Fruit fly (Drosophila melanogaster) whole organism, embryonic: ENCODE results near the gene SCCRO4.

ENCODE experiments used
- Abd-B ChIP-seq: fragments of 200-800 bp; sonication (Bioruptor generic); optimal IDR thresholded peaks from 2 replicates; lab custom pipeline; 2018; ENCODE audit warnings: missing biosample characterization, mild to moderate bottlenecking, missing genetic modification characterization, moderate library complexity
- Bgb ChIP-seq: fragments of 200-800 bp; sonication (Bioruptor generic); IDR thresholded peaks from 2 replicates; pipeline ENCODE4 v1.3.6; 2022; ENCODE audit warnings: missing biosample characterization, missing genetic modification characterization; ENCODE audit not compliant: partially characterized antibody
- CG1024 ChIP-seq: fragments of 200-800 bp; sonication (Bioruptor generic); IDR thresholded peaks from 2 replicates; pipeline ENCODE4 v1.3.6; 2022; ENCODE audit warnings: missing biosample characterization, missing genetic modification characterization
- CG12155 ChIP-seq: fragments of 200-800 bp; sonication (Bioruptor generic); optimal IDR thresholded peaks from 3 replicates; lab custom pipeline; 2016; ENCODE audit warnings: missing biosample characterization, missing genetic modification characterization
- CG1233 ChIP-seq: fragments of 200-800 bp; sonication (Bioruptor generic); optimal IDR thresholded peaks from 4 replicates; lab custom pipeline; 2018; ENCODE audit warnings: missing biosample characterization, mild to moderate bottlenecking, missing genetic modification characterization
- CG13287 ChIP-seq: fragments of 200-800 bp; sonication (Bioruptor generic); IDR thresholded peaks from 2 replicates; pipeline ENCODE4 v1.3.6; 2022; ENCODE audit warnings: missing biosample characterization, missing genetic modification characterization; ENCODE audit not compliant: partially characterized antibody
- CG14441 ChIP-seq: fragments of 200-800 bp; sonication (Bioruptor generic); IDR thresholded peaks from 2 replicates; pipeline ENCODE4 v1.3.6; 2022; ENCODE audit warnings: missing biosample characterization, missing genetic modification characterization
- CG14667 ChIP-seq: fragments of 200-800 bp; sonication (Bioruptor generic); IDR thresholded peaks from 2 replicates; pipeline ENCODE4 v1.3.6; 2022; ENCODE audit warnings: missing biosample characterization, missing genetic modification characterization
- CG14710 ChIP-seq: fragments of 200-800 bp; sonication (Bioruptor generic); optimal IDR thresholded peaks from 3 replicates; lab custom pipeline; 2019; ENCODE audit warnings: missing biosample characterization, mild to moderate bottlenecking, missing genetic modification characterization, moderate library complexity
- CG15479 ChIP-seq: fragments of 200-800 bp; sonication (Bioruptor generic); optimal IDR thresholded peaks from 3 replicates; lab custom pipeline; 2019; ENCODE audit warnings: missing biosample characterization, mild to moderate bottlenecking, missing genetic modification characterization, moderate library complexity
- CG2120 ChIP-seq: fragments of 200-800 bp; sonication (Bioruptor generic); optimal IDR thresholded peaks from 3 replicates; lab custom pipeline; 2016; ENCODE audit warnings: missing biosample characterization, missing genetic modification characterization
- CG2889 ChIP-seq: fragments of 200-800 bp; sonication (Bioruptor generic); IDR thresholded peaks from 3 replicates; pipeline ENCODE4 v1.3.6; 2022; ENCODE audit warnings: missing biosample characterization, missing genetic modification characterization
- CG31441 ChIP-seq: fragments of 200-800 bp; sonication (Bioruptor generic); IDR thresholded peaks from 2 replicates; pipeline ENCODE4 v1.3.6; 2022; ENCODE audit warnings: missing biosample characterization, missing genetic modification characterization
- CG33213 ChIP-seq: fragments of 200-800 bp; sonication (Bioruptor generic); optimal IDR thresholded peaks from 3 replicates; lab custom pipeline; 2016; ENCODE audit warnings: missing biosample characterization, missing genetic modification characterization
- CG34224 ChIP-seq: fragments of 200-800 bp; sonication (Bioruptor generic); IDR thresholded peaks from 3 replicates; pipeline ENCODE4 v1.3.6; 2022; ENCODE audit warnings: missing biosample characterization, missing genetic modification characterization; ENCODE audit not compliant: partially characterized antibody
- CG34376 ChIP-seq: fragments of 200-800 bp; sonication (Bioruptor generic); optimal IDR thresholded peaks from 2 replicates; lab custom pipeline; 2018; ENCODE audit warnings: missing biosample characterization, mild to moderate bottlenecking, missing genetic modification characterization
- CG3838 ChIP-seq: fragments of 200-800 bp; sonication (Bioruptor generic); optimal IDR thresholded peaks from 3 replicates; lab custom pipeline; 2016; ENCODE audit warnings: missing biosample characterization, missing genetic modification characterization
- CG5953 ChIP-seq: fragments of 200-800 bp; sonication (Bioruptor generic); IDR thresholded peaks from 2 replicates; pipeline ENCODE4 v1.3.6; 2022; ENCODE audit warnings: missing biosample characterization, missing genetic modification characterization
- CG8478 ChIP-seq: fragments of >200 bp; optimal IDR thresholded peaks from 2 replicates; lab custom pipeline; 2018
- Dll ChIP-seq: fragments of 200-800 bp; sonication (Bioruptor generic); IDR thresholded peaks from 4 replicates; pipeline ENCODE4 v1.3.6; 2022; ENCODE audit warnings: missing biosample characterization, missing genetic modification characterization; ENCODE audit not compliant: partially characterized antibody
- Ets65A ChIP-seq: fragments of 200-800 bp; sonication (Bioruptor generic); peaks from one replicate; lab custom pipeline; 2016; ENCODE audit warnings: missing biosample characterization, missing genetic modification characterization
- Fer2 ChIP-seq: fragments of 200-800 bp; sonication (Bioruptor generic); optimal IDR thresholded peaks from 2 replicates; lab custom pipeline; 2018; ENCODE audit warnings: missing biosample characterization, mild to moderate bottlenecking, missing genetic modification characterization, moderate library complexity
- GATAe ChIP-seq: fragments of 200-800 bp; sonication (Bioruptor generic); conservative IDR thresholded peaks from 2 replicates; pipeline ENCODE4 v1.3.6; 2022; ENCODE audit warnings: missing biosample characterization, missing genetic modification characterization
- HLH3B ChIP-seq: fragments of 200-800 bp; sonication (Bioruptor generic); IDR thresholded peaks from 2 replicates; pipeline ENCODE4 v1.3.6; 2022; ENCODE audit warnings: missing biosample characterization, missing genetic modification characterization
- Nf-YC ChIP-seq: fragments of 200-800 bp; optimal IDR thresholded peaks from 3 replicates; lab custom pipeline; 2019; ENCODE audit warnings: missing biosample characterization, mild to moderate bottlenecking, missing genetic modification characterization, moderate library complexity
- PHDP ChIP-seq: fragments of 200-800 bp; sonication (Bioruptor generic); optimal IDR thresholded peaks from 3 replicates; lab custom pipeline; 2018; ENCODE audit warnings: missing biosample characterization, mild to moderate bottlenecking, missing genetic modification characterization, moderate library complexity
- Pdp1 ChIP-seq, 2 experiments: fragments of 200-800 bp; sonication (Bioruptor generic); optimal IDR thresholded peaks; 3 replicates each; lab custom pipeline; 2016; ENCODE audit warnings: missing biosample characterization in 2 of 2, missing genetic modification characterization in 2 of 2, mild to moderate bottlenecking in 1 of 2, moderate library complexity in 1 of 2
- Rfx ChIP-seq: fragments of 200-800 bp; sonication (Bioruptor generic); IDR thresholded peaks from 2 replicates; pipeline ENCODE4 v1.3.6; 2022; ENCODE audit warnings: missing biosample characterization, missing genetic modification characterization
- Rx ChIP-seq: fragments of 200-800 bp; sonication (Bioruptor generic); IDR thresholded peaks from 2 replicates; pipeline ENCODE4 v1.3.6; 2022; ENCODE audit warnings: missing biosample characterization, missing genetic modification characterization
- Trl ChIP-seq, 3 experiments: fragments of >200 bp in 2 of 3; fragments of 200-800 bp in 1 of 3; sonication (Bioruptor generic) in 1 of 3; optimal IDR thresholded peaks; 2 replicates in 1 of 3; 3 replicates in 2 of 3; lab custom pipeline; 2016 to 2017; ENCODE audit warnings: missing biosample characterization in 1 of 3, missing genetic modification characterization in 1 of 3
- Vsx1 ChIP-seq: fragments of 200-800 bp; sonication (Bioruptor generic); optimal IDR thresholded peaks from 2 replicates; lab custom pipeline; 2017; ENCODE audit warnings: missing biosample characterization, mild to moderate bottlenecking, missing genetic modification characterization, missing genetic modification reagents
- YL-1 ChIP-seq: fragments of 200-800 bp; sonication (Bioruptor generic); optimal IDR thresholded peaks from 3 replicates; lab custom pipeline; 2017; ENCODE audit warnings: missing biosample characterization, mild to moderate bottlenecking, missing genetic modification characterization
- amos ChIP-seq: fragments of 200-800 bp; sonication (Bioruptor generic); IDR thresholded peaks from 2 replicates; pipeline ENCODE4 v1.3.6; 2022; ENCODE audit warnings: missing biosample characterization, missing genetic modification characterization; ENCODE audit not compliant: partially characterized antibody
- bbx ChIP-seq: fragments of 200-800 bp; sonication (Bioruptor generic); IDR thresholded peaks from 2 replicates; pipeline ENCODE4 v1.3.6; 2022; ENCODE audit warnings: missing biosample characterization, missing genetic modification characterization; ENCODE audit not compliant: partially characterized antibody
- cg ChIP-seq: fragments of 200-800 bp; sonication (Bioruptor generic); optimal IDR thresholded peaks from 3 replicates; lab custom pipeline; 2019; ENCODE audit warnings: missing biosample characterization, mild to moderate bottlenecking, missing genetic modification characterization, moderate library complexity
- chinmo ChIP-seq: fragments of 200-800 bp; sonication (Bioruptor generic); IDR thresholded peaks from 4 replicates; pipeline ENCODE4 v1.3.6; 2022; ENCODE audit warnings: missing biosample characterization, missing genetic modification characterization; ENCODE audit not compliant: partially characterized antibody
- cwo ChIP-seq: fragments of 200-800 bp; sonication (Bioruptor generic); optimal IDR thresholded peaks from 3 replicates; lab custom pipeline; 2017; ENCODE audit warnings: missing biosample characterization, missing genetic modification characterization, mild to moderate bottlenecking, moderate library complexity, missing genetic modification reagents
- dan ChIP-seq: fragments of 200-800 bp; sonication (Bioruptor generic); IDR thresholded peaks from 2 replicates; pipeline ENCODE4 v1.3.6; 2022; ENCODE audit warnings: missing biosample characterization, missing genetic modification characterization
- insv ChIP-seq, 2 experiments: fragments of 200-800 bp; sonication (Bioruptor generic); optimal IDR thresholded peaks; 3 replicates each; lab custom pipeline; 2016 to 2018; ENCODE audit warnings: missing biosample characterization in 2 of 2, missing genetic modification characterization in 2 of 2
- odd ChIP-seq: fragments of 200-800 bp; sonication (Bioruptor generic); optimal IDR thresholded peaks from 2 replicates; lab custom pipeline; 2017; ENCODE audit warnings: missing biosample characterization, mild to moderate bottlenecking, missing genetic modification characterization
- slp2 ChIP-seq: fragments of 200-800 bp; sonication (Bioruptor generic); optimal IDR thresholded peaks from 2 replicates; lab custom pipeline; 2016; ENCODE audit warnings: missing biosample characterization, missing genetic modification characterization
- trem ChIP-seq: fragments of 200-800 bp; optimal IDR thresholded peaks from 3 replicates; lab custom pipeline; 2019; ENCODE audit warnings: missing biosample characterization, mild to moderate bottlenecking, missing genetic modification characterization, moderate library complexity
- yki ChIP-seq: fragments of >200 bp; optimal IDR thresholded peaks from 3 replicates; lab custom pipeline; 2018
- z ChIP-seq: fragments of 200-800 bp; sonication (Bioruptor generic); IDR thresholded peaks from 3 replicates; pipeline ENCODE4 v1.3.6; 2022; ENCODE audit warnings: missing biosample characterization, missing genetic modification characterization

Gene SCCRO4

DNA sequence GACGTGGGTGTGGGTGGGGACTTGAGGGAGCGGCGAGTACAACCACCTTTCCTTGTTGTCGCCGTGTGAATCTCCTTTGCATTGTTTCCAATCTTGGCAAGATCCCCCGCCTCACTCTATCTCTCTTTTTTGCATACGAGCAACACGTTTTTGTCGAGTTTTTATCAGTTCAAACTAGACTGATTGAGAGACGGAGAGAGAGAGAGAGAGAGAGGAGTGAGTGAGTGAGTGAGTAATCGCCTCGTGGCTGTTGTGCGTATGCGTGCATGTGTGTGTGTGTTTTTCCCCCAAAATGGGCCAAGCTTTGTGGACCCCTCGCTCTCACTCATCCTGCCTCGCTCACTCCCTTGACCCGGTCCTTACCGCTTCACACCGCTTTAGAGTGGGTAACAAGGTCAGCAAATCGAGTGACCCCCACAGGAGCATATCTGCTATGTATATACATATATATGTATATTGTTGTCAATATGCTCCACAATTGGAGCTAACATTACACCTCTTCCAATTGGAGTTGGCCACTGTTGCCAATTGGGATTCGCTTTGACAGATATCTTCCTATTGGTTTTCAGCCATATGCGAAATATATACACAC lies 50.2 kb downstream of the SCCRO4 start (continued):
- TF ChIP-seq CG13287 (GFP tag; lab: Robert Waterston, UW): peak; percentile 56
- TF ChIP-seq amos (GFP tag; lab: Robert Waterston, UW): peak; percentile 11; the same call in 1 of the 2 replicates
- peak; percentile 93 for TF ChIP-seq z
- TF ChIP-seq Dll (GFP tag; lab: Robert Waterston, UW): peak; percentile 33; the same call in 2 of the 4 replicates
- peak; percentile 51; the same call in 1 of the 3 replicates for TF ChIP-seq CG34224 (GFP tag; lab: Robert Waterston, UW)
- peak; percentile 65 for TF ChIP-seq Nf-YC (tag; lab: Kevin White, UChicago)
- TF ChIP-seq CG1233 (GFP tag; lab: Kevin White, UChicago): no peak
- TF ChIP-seq yki (lab: Kevin White, UChicago): peak; percentile 48
- peak; percentile 33 to 89 for TF ChIP-seq insv (GFP tag; optimal IDR thresholded peaks at IDR 0.05; lab: Kevin White, UChicago)
- peak; percentile 68; the same call in 1 of the 4 replicates for TF ChIP-seq chinmo (GFP tag; lab: Robert Waterston, UW)
- peak; percentile 26 for TF ChIP-seq CG34376 (GFP tag; lab: Kevin White, UChicago)
- TF ChIP-seq cwo (GFP tag; lab: Kevin White, UChicago): peak; percentile 73
- peak; percentile 41 for TF ChIP-seq CG8478 (lab: Kevin White, UChicago)
- peak; percentile 75 for TF ChIP-seq cg (GFP tag; lab: Kevin White, UChicago)
- no peak for TF ChIP-seq CG14667 (GFP tag; lab: Robert Waterston, UW)
- TF ChIP-seq Ets65A (GFP tag; lab: Kevin White, UChicago): no peak
- peak; percentile 53 for TF ChIP-seq YL-1

DNA sequence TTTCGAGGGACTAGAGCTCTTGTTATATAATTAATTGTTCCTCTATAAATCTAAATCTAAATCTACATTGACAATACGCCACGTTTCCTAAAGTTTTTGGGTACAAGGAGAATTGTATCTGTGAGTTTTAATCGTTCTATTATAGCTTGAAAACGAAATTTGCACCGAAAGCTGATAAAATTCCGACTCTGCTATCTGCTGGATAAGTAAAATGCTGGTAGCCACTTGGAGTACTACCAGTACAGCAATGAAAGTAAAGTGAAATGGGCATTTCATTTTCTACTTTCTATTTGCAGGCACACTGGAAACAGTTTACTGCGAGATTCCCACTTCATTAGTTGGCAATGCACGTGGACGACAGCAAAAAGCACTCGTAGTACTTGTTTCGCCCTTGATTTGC lies 53.9 kb downstream of the SCCRO4 start, which contains the start of gene CG5618:
Gene CG5618 (plus strand): TSS at position 301 of the 400 bp plus-strand sequence.
- TF ChIP-seq CG33213 (GFP tag; lab: Kevin White, UChicago): no peak
- peak in 1 of 2 experiments; percentile 59 for TF ChIP-seq Pdp1 (GFP tag; optimal IDR thresholded peaks at IDR 0.05; lab: Kevin White, UChicago)

DNA sequence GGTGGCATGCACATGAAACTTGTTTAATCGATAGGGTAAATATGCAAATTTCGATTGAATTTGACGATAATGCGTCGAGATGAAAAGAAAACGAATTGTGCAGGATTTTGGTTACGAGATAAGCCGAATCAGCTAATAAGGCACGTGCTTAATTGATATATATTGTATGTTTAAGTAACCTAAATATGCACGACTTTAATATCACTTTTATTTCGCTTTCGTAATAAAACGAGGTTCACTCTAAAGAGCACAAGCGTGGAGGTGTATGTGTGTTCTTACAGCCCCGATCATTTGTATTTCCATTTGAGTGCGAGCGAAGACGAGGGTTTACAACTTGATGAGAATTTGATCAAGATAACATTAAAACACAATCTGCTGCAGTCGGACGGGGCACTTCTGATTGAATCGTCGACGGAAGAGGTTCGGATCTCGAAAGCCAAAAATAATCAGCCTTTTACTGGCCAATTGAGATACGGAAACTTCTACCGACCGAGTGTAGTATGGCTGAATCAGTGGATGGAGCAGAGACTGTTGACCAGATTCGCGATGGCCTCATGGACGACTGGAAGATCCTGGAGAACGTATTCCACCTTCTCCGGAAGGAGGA lies 54.6 kb downstream of the SCCRO4 start:
- TF ChIP-seq CG3838: no peak
- TF ChIP-seq Fer2 (tag; lab: Kevin White, UChicago): no peak
- no peak for TF ChIP-seq trem (tag; lab: Kevin White, UChicago)
- no peak for TF ChIP-seq CG14710 (tag; lab: Kevin White, UChicago)
- no peak for TF ChIP-seq HLH3B (GFP tag; lab: Robert Waterston, UW)
- TF ChIP-seq CG15479 (GFP tag; lab: Kevin White, UChicago): no peak
- TF ChIP-seq CG2120 (GFP tag; lab: Kevin White, UChicago): peak; percentile 4
- TF ChIP-seq slp2 (GFP tag; lab: Kevin White, UChicago): no peak
- TF ChIP-seq CG1024 (GFP tag; lab: Robert Waterston, UW): 0 out of 2 replicates have a peak, but pooled peaks have one; percentile 18
- TF ChIP-seq CG12155 (GFP tag; lab: Kevin White, UChicago): no peak
- TF ChIP-seq odd (GFP tag; lab: Kevin White, UChicago): no peak
- TF ChIP-seq CG31441 (GFP tag; lab: Robert Waterston, UW): no peak
- peak; percentile 72; the same call in 1 of the 4 replicates for TF ChIP-seq chinmo (GFP tag; lab: Robert Waterston, UW)
- no peak for TF ChIP-seq CG2889
- peak; percentile 3 for TF ChIP-seq cwo (GFP tag; lab: Kevin White, UChicago)
- TF ChIP-seq bbx: no peak
- TF ChIP-seq cg (GFP tag; lab: Kevin White, UChicago): peak; percentile 22
- no peak for TF ChIP-seq Vsx1 (GFP tag; lab: Kevin White, UChicago)
- TF ChIP-seq GATAe (GFP tag; lab: Robert Waterston, UW): peak; percentile 23; the same call in 1 of the 2 replicates
- TF ChIP-seq CG5953 (GFP tag; lab: Robert Waterston, UW): no peak
- TF ChIP-seq Trl (optimal IDR thresholded peaks at IDR 0.05; lab: Kevin White, UChicago): peak in 1 of 2 experiments; percentile 1
- no peak for TF ChIP-seq Trl (GFP tag; optimal IDR thresholded peaks at IDR 0.05; lab: Kevin White, UChicago)
- no peak for TF ChIP-seq Abd-B
- peak; percentile 16; the same call in 1 of the 2 replicates for TF ChIP-seq Rfx (GFP tag; lab: Robert Waterston, UW)
- no peak for TF ChIP-seq PHDP (tag; lab: Kevin White, UChicago)
- TF ChIP-seq Bgb (GFP tag; lab: Robert Waterston, UW): no peak
- no peak for TF ChIP-seq CG33213 (GFP tag; lab: Kevin White, UChicago)
- no peak for TF ChIP-seq CG14441
- TF ChIP-seq dan (GFP tag; lab: Robert Waterston, UW): no peak
- no peak for TF ChIP-seq Rx
